Fruit fly (Drosophila melanogaster): Measurements from ENCODE around the gene CG42680.

The CG42680 gene

DNA sequence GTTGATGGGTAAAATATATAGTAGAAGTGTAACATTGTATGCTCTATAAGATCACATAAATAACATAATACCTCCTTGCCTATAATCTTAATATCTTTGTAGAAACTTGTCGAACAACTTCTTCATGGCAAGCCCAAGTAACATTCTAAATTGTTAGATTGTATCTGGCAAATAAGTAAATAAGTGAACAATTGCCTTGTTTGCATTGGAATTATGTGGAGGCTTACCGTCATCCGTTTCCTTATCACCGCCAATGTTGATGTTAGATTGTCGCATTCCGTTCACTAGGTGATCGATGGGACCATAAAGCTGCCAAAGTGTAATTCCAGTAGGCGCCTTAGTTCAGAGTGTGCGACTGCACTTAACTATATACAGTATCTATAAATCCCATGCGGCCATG lies 31.2 kb downstream of the CG42680 start (continued):
- peak; percentile 12 for TF ChIP-seq CG6765 (GFP tag; optimal IDR thresholded peaks at IDR 0.05)
- peak; percentile 88 for TF ChIP-seq CG7987 (GFP tag; optimal IDR thresholded peaks at IDR 0.05)
- TF ChIP-seq twi (tag; optimal IDR thresholded peaks at IDR 0.05), result peak; percentile 73
- TF ChIP-seq gcm2 (GFP tag; optimal IDR thresholded peaks at IDR 0.05), result peak; percentile 70
- peak; percentile 71 for TF ChIP-seq Hey (tag; optimal IDR thresholded peaks at IDR 0.05)
- peak; percentile 77 to 87 for TF ChIP-seq Pdp1 (GFP tag; optimal IDR thresholded peaks at IDR 0.05)
- TF ChIP-seq crc (GFP tag; optimal IDR thresholded peaks at IDR 0.05), result peak; percentile 68
- peak; percentile 91 for TF ChIP-seq btn (GFP tag; optimal IDR thresholded peaks at IDR 0.05)
- TF ChIP-seq CG4730 (GFP tag; IDR thresholded peaks at IDR 0.05), result no peak; the same call in 1 of the 2 replicates
- no peak for TF ChIP-seq Elba2 (GFP tag; optimal IDR thresholded peaks at IDR 0.05)
- peak; percentile 1 for TF ChIP-seq fu2 (GFP tag; optimal IDR thresholded peaks at IDR 0.05)
- TF ChIP-seq YL-1 (GFP tag; optimal IDR thresholded peaks at IDR 0.05), result peak; percentile 89
- peak; percentile 58; the same call in 2 of the 3 replicates for TF ChIP-seq CG14050 (GFP tag; IDR thresholded peaks at IDR 0.05)
- TF ChIP-seq Atf3 (GFP tag; optimal IDR thresholded peaks at IDR 0.05), result peak; percentile 83
- TF ChIP-seq disco-r (GFP tag; optimal IDR thresholded peaks at IDR 0.05), result peak; percentile 58
- TF ChIP-seq Ets97D (GFP tag; optimal IDR thresholded peaks at IDR 0.05), result peak; percentile 62
- peak; percentile 87 for TF ChIP-seq CG1602 (GFP tag; optimal IDR thresholded peaks at IDR 0.05)
- peak; percentile 69 for TF ChIP-seq tx (GFP tag; optimal IDR thresholded peaks at IDR 0.05)
- peak; percentile 97 for TF ChIP-seq CG2202 (tag; optimal IDR thresholded peaks at IDR 0.05)
- TF ChIP-seq Dref (GFP tag; IDR thresholded peaks at IDR 0.05), result no peak
- TF ChIP-seq hkb (optimal IDR thresholded peaks at IDR 0.05), result no peak
- peak; percentile 89 for TF ChIP-seq hkb (GFP tag; IDR thresholded peaks at IDR 0.05)
- peak; percentile 57 for TF ChIP-seq mam (GFP tag; optimal IDR thresholded peaks at IDR 0.05)
- TF ChIP-seq gsb (GFP tag; IDR thresholded peaks at IDR 0.05), result 0 out of 2 replicates have a peak, but pooled peaks have one; percentile 25
- TF ChIP-seq yki (optimal IDR thresholded peaks at IDR 0.05), result no peak
- TF ChIP-seq Hmx (GFP tag; optimal IDR thresholded peaks at IDR 0.05), result no peak
- TF ChIP-seq HLH3B (GFP tag; IDR thresholded peaks at IDR 0.05), result peak; percentile 77; the same call in 1 of the 2 replicates
- peak; percentile 99 for TF ChIP-seq grn (GFP tag; optimal IDR thresholded peaks at IDR 0.05)
- peak; percentile 95 for TF ChIP-seq tup (GFP tag; optimal IDR thresholded peaks at IDR 0.05)
- TF ChIP-seq CG7839 (tag; optimal IDR thresholded peaks at IDR 0.05), result peak; percentile 63
- peak; percentile 93 for TF ChIP-seq CG10209 (GFP tag; optimal IDR thresholded peaks at IDR 0.05)
- no peak for TF ChIP-seq pan (optimal IDR thresholded peaks at IDR 0.05)
- TF ChIP-seq pan (GFP tag; optimal IDR thresholded peaks at IDR 0.05 in 1 of 2, IDR thresholded peaks at IDR 0.05 in 1 of 2), result peak in 1 of 2 experiments; percentile 47
- TF ChIP-seq ATbp (GFP tag; optimal IDR thresholded peaks at IDR 0.05), result peak; percentile 96
- TF ChIP-seq dysf (GFP tag; IDR thresholded peaks at IDR 0.05), result no peak
- peak; percentile 47 for TF ChIP-seq Usf (GFP tag; optimal IDR thresholded peaks at IDR 0.05)
- TF ChIP-seq CG12942 (GFP tag; optimal IDR thresholded peaks at IDR 0.05), result peak; percentile 76
- peak; percentile 96 for TF ChIP-seq CG7745 (tag; optimal IDR thresholded peaks at IDR 0.05)
- peak; percentile 88 for TF ChIP-seq kay (GFP tag; optimal IDR thresholded peaks at IDR 0.05)
- TF ChIP-seq crp (GFP tag; optimal IDR thresholded peaks at IDR 0.05), result peak in 1 of 2 experiments; percentile 38
- TF ChIP-seq CG12744 (GFP tag; optimal IDR thresholded peaks at IDR 0.05), result peak; percentile 85
- TF ChIP-seq dm (GFP tag; optimal IDR thresholded peaks at IDR 0.05), result peak; percentile 69
- TF ChIP-seq Ada2b (GFP tag; IDR thresholded peaks at IDR 0.05), result peak; percentile 46; the same call in 1 of the 2 replicates
- no peak for TF ChIP-seq Dll (GFP tag; IDR thresholded peaks at IDR 0.05; ENCODE audit: partially characterized antibody)
- TF ChIP-seq CG8089 (GFP tag; optimal IDR thresholded peaks at IDR 0.05), result peak; percentile 93
- peak; percentile 49; the same call in 2 of the 3 replicates for TF ChIP-seq ken (GFP tag; IDR thresholded peaks at IDR 0.05)
- peak; percentile 76 for TF ChIP-seq CG4820 (GFP tag; optimal IDR thresholded peaks at IDR 0.05)
- peak; percentile 3 for TF ChIP-seq CG7271 (tag; optimal IDR thresholded peaks at IDR 0.05)
- peak in 1 of 3 experiments; percentile 83 for TF ChIP-seq lola (GFP tag; optimal IDR thresholded peaks at IDR 0.05)
- peak; percentile 54 for TF ChIP-seq CG30020 (tag; optimal IDR thresholded peaks at IDR 0.05)
- TF ChIP-seq CG9609 (GFP tag; optimal IDR thresholded peaks at IDR 0.05), result peak; percentile 57
- peak; percentile 75 for TF ChIP-seq BtbVII (GFP tag; optimal IDR thresholded peaks at IDR 0.05)
